Worm (Caenorhabditis elegans): ENCODE data around the gene glb-7.

ce11 chrIV:2106708-2107107 is 15.9 kb upstream of the glb-7 start:
- TF ChIP-seq R02D3.7 (tag; optimal IDR thresholded peaks at IDR 0.05): no peak
- TF ChIP-seq blmp-1 (tag; optimal IDR thresholded peaks at IDR 0.05; ENCODE audit: insufficient read depth): no peak
- TF ChIP-seq nhr-129 (tag; optimal IDR thresholded peaks at IDR 0.05): no peak
- TF ChIP-seq lsy-2 (tag; optimal IDR thresholded peaks at IDR 0.05): no peak
- TF ChIP-seq snpc-4 (tag; optimal IDR thresholded peaks at IDR 0.05): no peak
- no peak for TF ChIP-seq elt-1 (tag; optimal IDR thresholded peaks at IDR 0.05)
- no peak for TF ChIP-seq nhr-12 (tag; optimal IDR thresholded peaks at IDR 0.05)
- no peak for TF ChIP-seq ama-1 (optimal IDR thresholded peaks at IDR 0.05)
